Fruit fly (Drosophila melanogaster) whole organism, embryonic: Measurements from ENCODE around the gene Tctp.
A peak's percentile ranks its signal among the peaks of the same experiment; 100 is the strongest.

Experiments used
- Adf1 ChIP-seq: fragments of 200-800 bp; sonication (Bioruptor generic); IDR thresholded peaks from 2 replicates; pipeline ENCODE4 v1.3.6; 2022; ENCODE audit warnings: missing biosample characterization, missing genetic modification characterization
- CG10267 ChIP-seq: fragments of 200-800 bp; sonication (Bioruptor generic); optimal IDR thresholded peaks from 2 replicates; lab custom pipeline; 2018; ENCODE audit warnings: missing biosample characterization, mild to moderate bottlenecking, missing genetic modification characterization, moderate library complexity
- CG10321 ChIP-seq: fragments of 200-800 bp; sonication (Bioruptor generic); IDR thresholded peaks from 2 replicates; pipeline ENCODE4 v1.3.6; 2022; ENCODE audit warnings: missing biosample characterization, missing genetic modification characterization
- CG10366 ChIP-seq: fragments of 200-800 bp; sonication (Bioruptor generic); IDR thresholded peaks from 2 replicates; pipeline ENCODE4 v1.3.6; 2022; ENCODE audit warnings: missing biosample characterization, missing genetic modification characterization
- CG10959 ChIP-seq: fragments of 200-800 bp; sonication (Bioruptor generic); IDR thresholded peaks from 2 replicates; pipeline ENCODE4 v1.3.6; 2022; ENCODE audit warnings: missing biosample characterization, missing genetic modification characterization
- CG11398 ChIP-seq: fragments of 200-800 bp; sonication (Bioruptor generic); optimal IDR thresholded peaks from 2 replicates; lab custom pipeline; 2016; ENCODE audit warnings: missing biosample characterization, missing genetic modification characterization
- CG12659 ChIP-seq: fragments of 200-800 bp; sonication (Bioruptor generic); optimal IDR thresholded peaks from 3 replicates; lab custom pipeline; 2017; ENCODE audit warnings: mild to moderate bottlenecking, missing biosample characterization, missing genetic modification reagents, missing genetic modification characterization
- CG14014 ChIP-seq: fragments of 200-800 bp; sonication (Bioruptor generic); IDR thresholded peaks from 2 replicates; pipeline ENCODE4 v1.3.6; 2022; ENCODE audit warnings: missing biosample characterization, missing genetic modification characterization
- CG3163 ChIP-seq: fragments of 200-800 bp; sonication (Bioruptor generic); optimal IDR thresholded peaks from 3 replicates; lab custom pipeline; 2016; ENCODE audit warnings: missing biosample characterization, missing genetic modification characterization
- CG32772 ChIP-seq: fragments of 200-800 bp; sonication (Bioruptor generic); IDR thresholded peaks from 2 replicates; pipeline ENCODE4 v1.3.6; 2022; ENCODE audit warnings: missing biosample characterization, missing genetic modification characterization
- CG34376 ChIP-seq: fragments of 200-800 bp; sonication (Bioruptor generic); optimal IDR thresholded peaks from 2 replicates; lab custom pipeline; 2018; ENCODE audit warnings: missing biosample characterization, mild to moderate bottlenecking, missing genetic modification characterization
- CG3995 ChIP-seq: fragments of 200-800 bp; sonication (Bioruptor generic); optimal IDR thresholded peaks from 3 replicates; lab custom pipeline; 2016; ENCODE audit warnings: missing biosample characterization, missing genetic modification characterization
- CG42726 ChIP-seq: fragments of 200-800 bp; sonication (Bioruptor generic); IDR thresholded peaks from 2 replicates; pipeline ENCODE4 v1.3.6; 2022; ENCODE audit warnings: missing biosample characterization, missing genetic modification characterization; ENCODE audit not compliant: partially characterized antibody
- CG4730 ChIP-seq: fragments of 200-800 bp; sonication (Bioruptor generic); IDR thresholded peaks from 2 replicates; pipeline ENCODE4 v1.3.6; 2022; ENCODE audit warnings: missing biosample characterization, missing genetic modification characterization
- CG9932 ChIP-seq: fragments of 200-800 bp; sonication (Bioruptor generic); IDR thresholded peaks from 2 replicates; pipeline ENCODE4 v1.3.6; 2022; ENCODE audit warnings: missing biosample characterization, missing genetic modification characterization
- CoRest ChIP-seq: fragments of 200-800 bp; sonication (Bioruptor generic); optimal IDR thresholded peaks from 3 replicates; lab custom pipeline; 2018; ENCODE audit warnings: missing biosample characterization, mild to moderate bottlenecking, missing genetic modification characterization, moderate library complexity
- Dll ChIP-seq: fragments of 200-800 bp; sonication (Bioruptor generic); IDR thresholded peaks from 4 replicates; pipeline ENCODE4 v1.3.6; 2022; ENCODE audit warnings: missing biosample characterization, missing genetic modification characterization; ENCODE audit not compliant: partially characterized antibody
- Fer1 ChIP-seq: fragments of 200-800 bp; sonication (Bioruptor generic); optimal IDR thresholded peaks from 2 replicates; lab custom pipeline; 2017; ENCODE audit warnings: missing biosample characterization, mild to moderate bottlenecking, missing genetic modification characterization
- Hr51 ChIP-seq, 2 experiments: fragments of 200-800 bp; sonication (Bioruptor generic); optimal IDR thresholded peaks; 2 replicates in 1 of 2; 3 replicates in 1 of 2; lab custom pipeline; 2016 to 2018; ENCODE audit warnings: missing biosample characterization in 2 of 2, missing genetic modification characterization in 2 of 2, mild to moderate bottlenecking in 1 of 2, moderate library complexity in 1 of 2
- Jarid2 ChIP-seq: fragments of 200-800 bp; sonication (Bioruptor generic); optimal IDR thresholded peaks from 3 replicates; lab custom pipeline; 2017; ENCODE audit warnings: mild to moderate bottlenecking, missing biosample characterization, missing genetic modification reagents, missing genetic modification characterization
- Nf-YC ChIP-seq: fragments of 200-800 bp; optimal IDR thresholded peaks from 3 replicates; lab custom pipeline; 2019; ENCODE audit warnings: missing biosample characterization, mild to moderate bottlenecking, missing genetic modification characterization, moderate library complexity
- PHDP ChIP-seq: fragments of 200-800 bp; sonication (Bioruptor generic); optimal IDR thresholded peaks from 3 replicates; lab custom pipeline; 2018; ENCODE audit warnings: missing biosample characterization, mild to moderate bottlenecking, missing genetic modification characterization, moderate library complexity
- Rfx ChIP-seq: fragments of 200-800 bp; sonication (Bioruptor generic); IDR thresholded peaks from 2 replicates; pipeline ENCODE4 v1.3.6; 2022; ENCODE audit warnings: missing biosample characterization, missing genetic modification characterization
- Scr ChIP-seq: fragments of 200-800 bp; sonication (Bioruptor generic); IDR thresholded peaks from 2 replicates; pipeline ENCODE4 v1.3.6; 2022; ENCODE audit warnings: missing biosample characterization, missing genetic modification characterization; ENCODE audit not compliant: partially characterized antibody
- Stat92E ChIP-seq, 3 experiments: fragments of >200 bp in 2 of 3; fragments of 200-800 bp in 1 of 3; sonication (Bioruptor generic) in 1 of 3; optimal IDR thresholded peaks; 2 replicates each; lab custom pipeline; 2017 to 2019; ENCODE audit warnings: missing biosample characterization in 3 of 3, missing genetic modification characterization in 3 of 3, mild to moderate bottlenecking in 1 of 3, moderate library complexity in 1 of 3
- Trl ChIP-seq, 3 experiments: fragments of >200 bp in 2 of 3; fragments of 200-800 bp in 1 of 3; sonication (Bioruptor generic) in 1 of 3; optimal IDR thresholded peaks; 2 replicates in 1 of 3; 3 replicates in 2 of 3; lab custom pipeline; 2016 to 2017; ENCODE audit warnings: missing biosample characterization in 1 of 3, missing genetic modification characterization in 1 of 3
- aop ChIP-seq: fragments of 200-800 bp; sonication (Bioruptor generic); IDR thresholded peaks from 2 replicates; pipeline ENCODE4 v1.3.6; 2022; ENCODE audit warnings: missing biosample characterization, missing genetic modification characterization
- bab2 ChIP-seq: fragments of 200-800 bp; sonication (Bioruptor generic); optimal IDR thresholded peaks from 2 replicates; lab custom pipeline; 2016; ENCODE audit warnings: missing biosample characterization, missing genetic modification characterization
- crp ChIP-seq, 2 experiments: fragments of 200-800 bp; sonication (Bioruptor generic); optimal IDR thresholded peaks; 2 replicates in 1 of 2; 3 replicates in 1 of 2; lab custom pipeline; 2017; ENCODE audit warnings: missing biosample characterization in 2 of 2, missing genetic modification characterization in 2 of 2, mild to moderate bottlenecking in 1 of 2, moderate library complexity in 1 of 2
- en ChIP-seq: fragments of 200-800 bp; sonication (Bioruptor generic); optimal IDR thresholded peaks from 2 replicates; lab custom pipeline; 2016; ENCODE audit warnings: missing biosample characterization, missing genetic modification characterization
- exex ChIP-seq: fragments of 200-800 bp; sonication (Bioruptor generic); optimal IDR thresholded peaks from 4 replicates; lab custom pipeline; 2018; ENCODE audit warnings: missing biosample characterization, mild to moderate bottlenecking, missing genetic modification characterization, moderate library complexity
- fd102C ChIP-seq: fragments of 200-800 bp; sonication (Bioruptor generic); optimal IDR thresholded peaks from 2 replicates; lab custom pipeline; 2018; ENCODE audit warnings: missing biosample characterization, mild to moderate bottlenecking, missing genetic modification characterization, moderate library complexity
- fd96Cb ChIP-seq: fragments of 200-800 bp; sonication (Bioruptor generic); optimal IDR thresholded peaks from 2 replicates; lab custom pipeline; 2018; ENCODE audit warnings: missing biosample characterization, mild to moderate bottlenecking, missing genetic modification characterization, moderate library complexity
- gcm ChIP-seq: fragments of 200-800 bp; sonication (Bioruptor generic); optimal IDR thresholded peaks from 2 replicates; lab custom pipeline; 2019; ENCODE audit warnings: missing biosample characterization, mild to moderate bottlenecking, missing genetic modification characterization, moderate library complexity
- grn ChIP-seq: fragments of 200-800 bp; sonication (Bioruptor generic); optimal IDR thresholded peaks from 3 replicates; lab custom pipeline; 2017; ENCODE audit warnings: missing biosample characterization, missing genetic modification characterization
- hbn ChIP-seq: fragments of 200-800 bp; sonication (Bioruptor generic); IDR thresholded peaks from 2 replicates; pipeline ENCODE4 v1.3.6; 2022; ENCODE audit warnings: missing biosample characterization, missing genetic modification characterization; ENCODE audit not compliant: partially characterized antibody
- lab ChIP-seq: fragments of 200-800 bp; sonication (Bioruptor generic); optimal IDR thresholded peaks from 3 replicates; lab custom pipeline; 2017; ENCODE audit warnings: missing biosample characterization, missing genetic modification characterization, mild to moderate bottlenecking, moderate library complexity, missing genetic modification reagents
- mirr ChIP-seq: fragments of 200-800 bp; sonication (Bioruptor generic); optimal IDR thresholded peaks from 3 replicates; lab custom pipeline; 2018; ENCODE audit warnings: missing biosample characterization, mild to moderate bottlenecking, missing genetic modification characterization
- nom ChIP-seq: fragments of 200-800 bp; sonication (Bioruptor generic); optimal IDR thresholded peaks from 2 replicates; lab custom pipeline; 2017; ENCODE audit warnings: missing biosample characterization, missing genetic modification characterization, mild to moderate bottlenecking, moderate library complexity, missing genetic modification reagents
- pita ChIP-seq: fragments of 200-800 bp; sonication (Bioruptor generic); optimal IDR thresholded peaks from 2 replicates; lab custom pipeline; 2017; ENCODE audit warnings: missing biosample characterization, mild to moderate bottlenecking, missing genetic modification characterization
- slbo ChIP-seq: fragments of 200-800 bp; sonication (Bioruptor generic); IDR thresholded peaks from 2 replicates; pipeline ENCODE4 v1.3.6; 2022; ENCODE audit warnings: missing biosample characterization, missing genetic modification characterization
- so ChIP-seq: fragments of 200-800 bp; sonication (Bioruptor generic); IDR thresholded peaks from 3 replicates; pipeline ENCODE4 v1.3.6; 2022; ENCODE audit warnings: missing biosample characterization, missing genetic modification characterization
- tap ChIP-seq: fragments of 200-800 bp; optimal IDR thresholded peaks from 3 replicates; lab custom pipeline; 2019; ENCODE audit warnings: missing biosample characterization, mild to moderate bottlenecking, missing genetic modification characterization, moderate library complexity
- yki ChIP-seq: fragments of >200 bp; optimal IDR thresholded peaks from 3 replicates; lab custom pipeline; 2018
- zfh1 ChIP-seq: fragments of 200-800 bp; sonication (Bioruptor generic); IDR thresholded peaks from 3 replicates; pipeline ENCODE4 v1.3.6; 2022; ENCODE audit warnings: missing biosample characterization, missing genetic modification characterization

The Tctp gene

dm6 chr3R:11173169-11173506 lies 36.9 kb upstream of the Tctp start (continued):
- TF ChIP-seq so (GFP tag; lab: Robert Waterston, UW): no peak
- TF ChIP-seq fd96Cb (tag; lab: Kevin White, UChicago): no peak
- peak; percentile 62 for TF ChIP-seq PHDP (tag; lab: Kevin White, UChicago)
- no peak for TF ChIP-seq CG3995 (GFP tag; lab: Kevin White, UChicago)
- TF ChIP-seq nom (GFP tag; lab: Kevin White, UChicago): no peak
- no peak for TF ChIP-seq Dll (GFP tag; lab: Robert Waterston, UW)
- no peak for TF ChIP-seq CG10321
- no peak for TF ChIP-seq CG10959
- TF ChIP-seq Hr51 (GFP tag; optimal IDR thresholded peaks at IDR 0.05; lab: Kevin White, UChicago): peak in 1 of 2 experiments; percentile 43
- TF ChIP-seq aop (GFP tag; lab: Robert Waterston, UW): no peak
- no peak for TF ChIP-seq CG10267 (tag; lab: Kevin White, UChicago)
- TF ChIP-seq grn: peak; percentile 29
- no peak for TF ChIP-seq Adf1
- TF ChIP-seq zfh1 (GFP tag; lab: Robert Waterston, UW): no peak
- TF ChIP-seq pita: no peak
- peak; percentile 67 for TF ChIP-seq CG34376
- no peak for TF ChIP-seq slbo (GFP tag; lab: Robert Waterston, UW)
- TF ChIP-seq Trl (optimal IDR thresholded peaks at IDR 0.05; lab: Kevin White, UChicago): peak in 1 of 2 experiments; percentile 23
- no peak for TF ChIP-seq Trl (GFP tag; optimal IDR thresholded peaks at IDR 0.05; lab: Kevin White, UChicago)
- TF ChIP-seq Stat92E (GFP tag; optimal IDR thresholded peaks at IDR 0.05; lab: Kevin White, UChicago): no peak
- TF ChIP-seq CG42726: no peak
- TF ChIP-seq CG10366: no peak
- TF ChIP-seq gcm (GFP tag; lab: Kevin White, UChicago): no peak
- no peak for TF ChIP-seq CG11398 (GFP tag; lab: Kevin White, UChicago)
- TF ChIP-seq CoRest (tag; lab: Kevin White, UChicago): no peak
- no peak for TF ChIP-seq CG32772
- no peak for TF ChIP-seq yki (lab: Kevin White, UChicago)
- TF ChIP-seq hbn: no peak
- TF ChIP-seq CG12659 (GFP tag; lab: Kevin White, UChicago): no peak
- TF ChIP-seq Nf-YC (tag; lab: Kevin White, UChicago): no peak
- peak; percentile 10 for TF ChIP-seq tap

dm6 chr3R:11175308-11175707 lies 34.7 kb upstream of the Tctp start, which contains the start of the genes Ugt304A1 and Ugt303A1:
Ugt304A1 (minus strand) TSS chr3R:11175408.
Ugt303A1 (plus strand) TSS chr3R:11175529.
- TF ChIP-seq CG14014 (GFP tag; lab: Robert Waterston, UW): no peak
- no peak for TF ChIP-seq Scr (GFP tag; lab: Robert Waterston, UW)
- peak; percentile 36 for TF ChIP-seq Jarid2 (GFP tag; lab: Kevin White, UChicago)
- peak; percentile 26 for TF ChIP-seq CG3163 (GFP tag; lab: Kevin White, UChicago)
- peak in 1 of 2 experiments; percentile 5 for TF ChIP-seq Trl (optimal IDR thresholded peaks at IDR 0.05; lab: Kevin White, UChicago)
- no peak for TF ChIP-seq Trl (GFP tag; optimal IDR thresholded peaks at IDR 0.05; lab: Kevin White, UChicago)
- TF ChIP-seq exex: peak; percentile 18
- peak; percentile 5 for TF ChIP-seq lab (GFP tag; lab: Kevin White, UChicago)
- no peak for TF ChIP-seq Fer1 (GFP tag; lab: Kevin White, UChicago)
- TF ChIP-seq Rfx (GFP tag; lab: Robert Waterston, UW): peak; percentile 20; the same call in 1 of the 2 replicates

- no peak for TF ChIP-seq crp (GFP tag; optimal IDR thresholded peaks at IDR 0.05; lab: Kevin White, UChicago)
- TF ChIP-seq exex: peak; percentile 62
- TF ChIP-seq fd102C: no peak
- TF ChIP-seq CG9932 (GFP tag; lab: Robert Waterston, UW): no peak
- no peak for TF ChIP-seq Stat92E (GFP tag; optimal IDR thresholded peaks at IDR 0.05; lab: Kevin White, UChicago)
- no peak for TF ChIP-seq gcm (GFP tag; lab: Kevin White, UChicago)
- TF ChIP-seq CG4730: no peak
- peak; percentile 57 for TF ChIP-seq mirr
- TF ChIP-seq bab2 (GFP tag; lab: Kevin White, UChicago): no peak
- no peak for TF ChIP-seq en
Measured at dm6 chr3R:11175777-11176176, 34.3 kb upstream of the Tctp start.
